Worm (Caenorhabditis elegans): ENCODE results near the gene sre-47.

ce11 chrII:13933534-13933933 lies 50.9 kb downstream of the sre-47 start:
- no peak for TF ChIP-seq snpc-4 (tag; optimal IDR thresholded peaks at IDR 0.05)
- no peak for TF ChIP-seq mab-5 (tag; optimal IDR thresholded peaks at IDR 0.05)
- TF ChIP-seq peb-1 (tag; optimal IDR thresholded peaks at IDR 0.05) = no peak
- TF ChIP-seq sma-3 (GFP tag; optimal IDR thresholded peaks at IDR 0.05) = no peak
- TF ChIP-seq nhr-12 (tag; optimal IDR thresholded peaks at IDR 0.05) = no peak
- TF ChIP-seq mdl-1 (tag; optimal IDR thresholded peaks at IDR 0.05) = no peak
- TF ChIP-seq lin-11 (tag; optimal IDR thresholded peaks at IDR 0.05) = no peak
- TF ChIP-seq nhr-237 (tag; optimal IDR thresholded peaks at IDR 0.05) = no peak

Data from whole organism, L2 larva.